In genomic region chr2L:18313922-18314712, dm6 we compare ENCODE assay signal across 1 fruit fly cellular context.
A peak's percentile ranks its signal among the peaks of the same experiment; 100 is the strongest.
TF ChIP-seq lines count a peak whose summit lies in the region.

No protein-coding gene starts in this region.

TF ChIP-seq in whole organism, embryonic, 481 proteins besides CTCF, POLR2A, EP300 and RAD21 (continued from another document and continues in another):
- TF ChIP-seq sd (tag; optimal IDR thresholded peaks at IDR 0.05; lab: Kevin White, UChicago), result peak; percentile 14
- no peak for TF ChIP-seq CHES-1-like (GFP tag; optimal IDR thresholded peaks at IDR 0.05; lab: Kevin White, UChicago)
- no peak for TF ChIP-seq ham (GFP tag; IDR thresholded peaks at IDR 0.05; lab: Robert Waterston, UW)
- TF ChIP-seq Hmx (GFP tag; optimal IDR thresholded peaks at IDR 0.05; lab: Kevin White, UChicago), result no peak
- no peak for TF ChIP-seq h (optimal IDR thresholded peaks at IDR 0.05; lab: Kevin White, UChicago)
- TF ChIP-seq Spps (tag; optimal IDR thresholded peaks at IDR 0.05; lab: Kevin White, UChicago), result no peak
- TF ChIP-seq pzg (GFP tag; optimal IDR thresholded peaks at IDR 0.05; lab: Kevin White, UChicago), result no peak
- TF ChIP-seq Dref (GFP tag; IDR thresholded peaks at IDR 0.05; lab: Robert Waterston, UW), result no peak
- no peak for TF ChIP-seq CG18476 (GFP tag; optimal IDR thresholded peaks at IDR 0.05; lab: Kevin White, UChicago)
- TF ChIP-seq gcm2 (GFP tag; optimal IDR thresholded peaks at IDR 0.05; lab: Kevin White, UChicago), result no peak
- TF ChIP-seq CG14014 (GFP tag; IDR thresholded peaks at IDR 0.05; lab: Robert Waterston, UW), result no peak
- no peak for TF ChIP-seq en (GFP tag; optimal IDR thresholded peaks at IDR 0.05; lab: Kevin White, UChicago)
- no peak for TF ChIP-seq CG14710 (tag; optimal IDR thresholded peaks at IDR 0.05; lab: Kevin White, UChicago)
- no peak for TF ChIP-seq crol (GFP tag; IDR thresholded peaks at IDR 0.05; lab: Robert Waterston, UW)
- TF ChIP-seq ap (GFP tag; IDR thresholded peaks at IDR 0.05; lab: Robert Waterston, UW), result no peak
- no peak for TF ChIP-seq CG13296 (GFP tag; optimal IDR thresholded peaks at IDR 0.05; lab: Kevin White, UChicago)
- TF ChIP-seq CG8281 (tag; optimal IDR thresholded peaks at IDR 0.05; lab: Kevin White, UChicago), result no peak
- no peak for TF ChIP-seq lola (GFP tag; optimal IDR thresholded peaks at IDR 0.05; lab: Kevin White, UChicago)
- TF ChIP-seq Drgx (GFP tag; IDR thresholded peaks at IDR 0.05; lab: Robert Waterston, UW), result no peak
- peak; percentile 7 for TF ChIP-seq CG15269 (tag; optimal IDR thresholded peaks at IDR 0.05; lab: Kevin White, UChicago)
- TF ChIP-seq Fer1 (GFP tag; optimal IDR thresholded peaks at IDR 0.05; lab: Kevin White, UChicago), result no peak
- no peak for TF ChIP-seq CG1792 (GFP tag; optimal IDR thresholded peaks at IDR 0.05; lab: Kevin White, UChicago)
- no peak for TF ChIP-seq inv (GFP tag; IDR thresholded peaks at IDR 0.05; lab: Robert Waterston, UW; ENCODE audit: partially characterized antibody)
- no peak for TF ChIP-seq Max (GFP tag; optimal IDR thresholded peaks at IDR 0.05; lab: Kevin White, UChicago)
- TF ChIP-seq lov (optimal IDR thresholded peaks at IDR 0.05; lab: Kevin White, UChicago), result no peak
- TF ChIP-seq lov (GFP tag; IDR thresholded peaks at IDR 0.05; lab: Robert Waterston, UW), result no peak
- TF ChIP-seq stc (GFP tag; IDR thresholded peaks at IDR 0.05; lab: Robert Waterston, UW), result no peak
- no peak for TF ChIP-seq esg (GFP tag; conservative IDR thresholded peaks at IDR 0.05; lab: Robert Waterston, UW)
- no peak for TF ChIP-seq rib (GFP tag; IDR thresholded peaks at IDR 0.05; lab: Robert Waterston, UW)
- TF ChIP-seq Tbp (GFP tag; optimal IDR thresholded peaks at IDR 0.05; lab: Kevin White, UChicago), result no peak
- no peak for TF ChIP-seq her (GFP tag; optimal IDR thresholded peaks at IDR 0.05; lab: Kevin White, UChicago)
- no peak for TF ChIP-seq B-H2 (GFP tag; optimal IDR thresholded peaks at IDR 0.05; lab: Kevin White, UChicago)
- no peak for TF ChIP-seq CG7839 (tag; optimal IDR thresholded peaks at IDR 0.05; lab: Kevin White, UChicago)
- TF ChIP-seq pan (optimal IDR thresholded peaks at IDR 0.05; lab: Kevin White, UChicago), result no peak
- TF ChIP-seq pan (GFP tag; optimal IDR thresholded peaks at IDR 0.05 in 1 of 2, IDR thresholded peaks at IDR 0.05 in 1 of 2), result no peak
- no peak for TF ChIP-seq CG1832 (GFP tag; optimal IDR thresholded peaks at IDR 0.05; lab: Kevin White, UChicago)
- TF ChIP-seq Optix (GFP tag; IDR thresholded peaks at IDR 0.05; lab: Robert Waterston, UW), result no peak
- TF ChIP-seq CG12071 (GFP tag; optimal IDR thresholded peaks at IDR 0.05; lab: Kevin White, UChicago), result no peak
- no peak for TF ChIP-seq disco-r (GFP tag; optimal IDR thresholded peaks at IDR 0.05; lab: Kevin White, UChicago)
- TF ChIP-seq CG12104 (GFP tag; optimal IDR thresholded peaks at IDR 0.05; lab: Kevin White, UChicago), result no peak
- TF ChIP-seq salm (tag; optimal IDR thresholded peaks at IDR 0.05; lab: Kevin White, UChicago), result no peak
- TF ChIP-seq BEAF-32 (GFP tag; optimal IDR thresholded peaks at IDR 0.05; lab: Kevin White, UChicago), result no peak
- TF ChIP-seq Usf (GFP tag; optimal IDR thresholded peaks at IDR 0.05; lab: Kevin White, UChicago), result no peak
- TF ChIP-seq Mrtf (GFP tag; IDR thresholded peaks at IDR 0.05; lab: Robert Waterston, UW), result no peak
- TF ChIP-seq trh (GFP tag; optimal IDR thresholded peaks at IDR 0.05; lab: Kevin White, UChicago), result no peak
- TF ChIP-seq CG9215 (GFP tag; IDR thresholded peaks at IDR 0.05; lab: Robert Waterston, UW), result no peak
- TF ChIP-seq Hr78 (GFP tag; optimal IDR thresholded peaks at IDR 0.05; lab: Kevin White, UChicago), result peak in 1 of 2 experiments; percentile 43
- TF ChIP-seq vvl (GFP tag; IDR thresholded peaks at IDR 0.05; lab: Robert Waterston, UW), result peak; percentile 35; the same call in 1 of the 2 replicates
- no peak for TF ChIP-seq CG18262 (tag; optimal IDR thresholded peaks at IDR 0.05; lab: Kevin White, UChicago)
- TF ChIP-seq CG12219 (GFP tag; optimal IDR thresholded peaks at IDR 0.05; lab: Kevin White, UChicago), result no peak
- TF ChIP-seq grn (GFP tag; optimal IDR thresholded peaks at IDR 0.05; lab: Kevin White, UChicago), result peak; percentile 56
- TF ChIP-seq pfk (GFP tag; optimal IDR thresholded peaks at IDR 0.05; lab: Kevin White, UChicago), result peak; percentile 76
- TF ChIP-seq klu (GFP tag; IDR thresholded peaks at IDR 0.05; lab: Robert Waterston, UW), result no peak
- TF ChIP-seq knrl (GFP tag; IDR thresholded peaks at IDR 0.05; lab: Robert Waterston, UW; ENCODE audit: partially characterized antibody), result no peak
- no peak for TF ChIP-seq CG15514 (GFP tag; optimal IDR thresholded peaks at IDR 0.05; lab: Kevin White, UChicago)
- no peak for TF ChIP-seq CG31388 (GFP tag; optimal IDR thresholded peaks at IDR 0.05; lab: Kevin White, UChicago)
- TF ChIP-seq CG12769 (tag; optimal IDR thresholded peaks at IDR 0.05; lab: Kevin White, UChicago), result peak; percentile 36
- TF ChIP-seq CG15696 (tag; optimal IDR thresholded peaks at IDR 0.05; lab: Kevin White, UChicago), result no peak
- no peak for TF ChIP-seq zfh1 (GFP tag; IDR thresholded peaks at IDR 0.05; lab: Robert Waterston, UW)
- TF ChIP-seq TFAM (GFP tag; optimal IDR thresholded peaks at IDR 0.05; lab: Kevin White, UChicago), result no peak
- TF ChIP-seq Adf1 (GFP tag; IDR thresholded peaks at IDR 0.05; lab: Robert Waterston, UW), result peak; percentile 89
- no peak for TF ChIP-seq fd3F (GFP tag; optimal IDR thresholded peaks at IDR 0.05; lab: Kevin White, UChicago)
- TF ChIP-seq CG2199 (GFP tag; IDR thresholded peaks at IDR 0.05; lab: Robert Waterston, UW), result peak; percentile 74; the same call in 1 of the 3 replicates
- no peak for TF ChIP-seq CG2129 (GFP tag; IDR thresholded peaks at IDR 0.05; lab: Robert Waterston, UW; ENCODE audit: partially characterized antibody)
- no peak for TF ChIP-seq NK7.1 (GFP tag; optimal IDR thresholded peaks at IDR 0.05; lab: Kevin White, UChicago)
- TF ChIP-seq D19A (tag; optimal IDR thresholded peaks at IDR 0.05; lab: Kevin White, UChicago), result no peak
- TF ChIP-seq nom (GFP tag; optimal IDR thresholded peaks at IDR 0.05; lab: Kevin White, UChicago), result no peak
- TF ChIP-seq CG11695 (GFP tag; IDR thresholded peaks at IDR 0.05; lab: Robert Waterston, UW), result no peak
- no peak for TF ChIP-seq CG7963 (GFP tag; IDR thresholded peaks at IDR 0.05; lab: Robert Waterston, UW; ENCODE audit: partially characterized antibody)
- TF ChIP-seq CG6272 (GFP tag; IDR thresholded peaks at IDR 0.05; lab: Robert Waterston, UW), result no peak
- no peak for TF ChIP-seq CG10543 (GFP tag; optimal IDR thresholded peaks at IDR 0.05; lab: Kevin White, UChicago)
- TF ChIP-seq Xbp1 (GFP tag; optimal IDR thresholded peaks at IDR 0.05; lab: Kevin White, UChicago), result no peak
- TF ChIP-seq CG14050 (GFP tag; IDR thresholded peaks at IDR 0.05; lab: Robert Waterston, UW), result no peak
- no peak for TF ChIP-seq stwl (tag; optimal IDR thresholded peaks at IDR 0.05; lab: Kevin White, UChicago)
- TF ChIP-seq Nf-YA (GFP tag; IDR thresholded peaks at IDR 0.05; lab: Robert Waterston, UW), result no peak
- peak; percentile 31; the same call in 1 of the 3 replicates for TF ChIP-seq ci (GFP tag; IDR thresholded peaks at IDR 0.05; lab: Robert Waterston, UW)
- no peak for TF ChIP-seq CG10267 (tag; optimal IDR thresholded peaks at IDR 0.05; lab: Kevin White, UChicago)
- peak; percentile 13 for TF ChIP-seq lbe (GFP tag; optimal IDR thresholded peaks at IDR 0.05; lab: Kevin White, UChicago)
- peak; percentile 68 for TF ChIP-seq oc (tag; optimal IDR thresholded peaks at IDR 0.05; lab: Kevin White, UChicago)
- no peak for TF ChIP-seq wdn (GFP tag; IDR thresholded peaks at IDR 0.05; lab: Robert Waterston, UW)
- TF ChIP-seq kni (GFP tag; optimal IDR thresholded peaks at IDR 0.05; lab: Kevin White, UChicago), result peak; percentile 93
- no peak for TF ChIP-seq CG1529 (GFP tag; optimal IDR thresholded peaks at IDR 0.05; lab: Kevin White, UChicago)
- TF ChIP-seq Camta (GFP tag; optimal IDR thresholded peaks at IDR 0.05; lab: Kevin White, UChicago), result no peak
- TF ChIP-seq CG9817 (tag; optimal IDR thresholded peaks at IDR 0.05; lab: Kevin White, UChicago), result no peak
- TF ChIP-seq Blimp-1 (GFP tag; optimal IDR thresholded peaks at IDR 0.05; lab: Kevin White, UChicago), result peak; percentile 85
- no peak for TF ChIP-seq ems (GFP tag; optimal IDR thresholded peaks at IDR 0.05; lab: Kevin White, UChicago)
- no peak for TF ChIP-seq seq (GFP tag; IDR thresholded peaks at IDR 0.05; lab: Robert Waterston, UW)
- no peak for TF ChIP-seq ttk (GFP tag; IDR thresholded peaks at IDR 0.05; lab: Robert Waterston, UW)
- no peak for TF ChIP-seq crp (GFP tag; optimal IDR thresholded peaks at IDR 0.05; lab: Kevin White, UChicago)
- TF ChIP-seq Bteb2 (GFP tag; optimal IDR thresholded peaks at IDR 0.05; lab: Kevin White, UChicago), result no peak
- TF ChIP-seq CG31224 (GFP tag; IDR thresholded peaks at IDR 0.05; lab: Robert Waterston, UW), result no peak
- TF ChIP-seq zf30C (GFP tag; optimal IDR thresholded peaks at IDR 0.05; lab: Kevin White, UChicago), result no peak
- TF ChIP-seq Ravus (GFP tag; IDR thresholded peaks at IDR 0.05; lab: Robert Waterston, UW), result no peak
- no peak for TF ChIP-seq usp (GFP tag; optimal IDR thresholded peaks at IDR 0.05; lab: Kevin White, UChicago)
- no peak for TF ChIP-seq sug (tag; optimal IDR thresholded peaks at IDR 0.05; lab: Kevin White, UChicago)
- no peak for TF ChIP-seq ac (GFP tag; optimal IDR thresholded peaks at IDR 0.05; lab: Kevin White, UChicago)
- TF ChIP-seq CG7928 (GFP tag; optimal IDR thresholded peaks at IDR 0.05; lab: Kevin White, UChicago), result no peak
- no peak for TF ChIP-seq ash1 (GFP tag; optimal IDR thresholded peaks at IDR 0.05; lab: Kevin White, UChicago)
- no peak for TF ChIP-seq Awh (GFP tag; IDR thresholded peaks at IDR 0.05; lab: Robert Waterston, UW)
- TF ChIP-seq CG12236 (GFP tag; optimal IDR thresholded peaks at IDR 0.05; lab: Kevin White, UChicago), result no peak
- TF ChIP-seq CG2712 (tag; optimal IDR thresholded peaks at IDR 0.05; lab: Kevin White, UChicago), result no peak
- TF ChIP-seq dmrt11E (tag; optimal IDR thresholded peaks at IDR 0.05; lab: Kevin White, UChicago), result no peak
- TF ChIP-seq Aef1 (GFP tag; IDR thresholded peaks at IDR 0.05; lab: Robert Waterston, UW), result no peak
- TF ChIP-seq CG3281 (GFP tag; optimal IDR thresholded peaks at IDR 0.05; lab: Kevin White, UChicago), result no peak
- no peak for TF ChIP-seq CG18619 (GFP tag; optimal IDR thresholded peaks at IDR 0.05; lab: Kevin White, UChicago)
- no peak for TF ChIP-seq CG34376 (GFP tag; optimal IDR thresholded peaks at IDR 0.05; lab: Kevin White, UChicago)
- TF ChIP-seq CG6791 (GFP tag; IDR thresholded peaks at IDR 0.05; lab: Robert Waterston, UW; ENCODE audit: partially characterized antibody), result no peak
- no peak for TF ChIP-seq CG8359 (GFP tag; optimal IDR thresholded peaks at IDR 0.05; lab: Kevin White, UChicago; ENCODE audit: borderline replicate concordance)
- TF ChIP-seq CG11504 (tag; optimal IDR thresholded peaks at IDR 0.05; lab: Kevin White, UChicago), result peak; percentile 99
- TF ChIP-seq Taf1 (GFP tag; IDR thresholded peaks at IDR 0.05; lab: Robert Waterston, UW), result no peak
- peak; percentile 76 for TF ChIP-seq cg (GFP tag; optimal IDR thresholded peaks at IDR 0.05; lab: Kevin White, UChicago)
- no peak for TF ChIP-seq CG11085 (GFP tag; IDR thresholded peaks at IDR 0.05; lab: Robert Waterston, UW)
- TF ChIP-seq Rx (GFP tag; IDR thresholded peaks at IDR 0.05; lab: Robert Waterston, UW), result no peak
- TF ChIP-seq CG17829 (tag; optimal IDR thresholded peaks at IDR 0.05; lab: Kevin White, UChicago), result no peak
- no peak for TF ChIP-seq Ada2b (GFP tag; IDR thresholded peaks at IDR 0.05; lab: Robert Waterston, UW)
- no peak for TF ChIP-seq Side (GFP tag; optimal IDR thresholded peaks at IDR 0.05; lab: Kevin White, UChicago)
- no peak for TF ChIP-seq YL-1 (GFP tag; optimal IDR thresholded peaks at IDR 0.05; lab: Kevin White, UChicago)
- no peak for TF ChIP-seq CG13287 (GFP tag; IDR thresholded peaks at IDR 0.05; lab: Robert Waterston, UW; ENCODE audit: partially characterized antibody)
- TF ChIP-seq CG9932 (GFP tag; IDR thresholded peaks at IDR 0.05; lab: Robert Waterston, UW), result no peak
- TF ChIP-seq CG43689 (GFP tag; IDR thresholded peaks at IDR 0.05; lab: Robert Waterston, UW), result no peak
- no peak for TF ChIP-seq CG12659 (GFP tag; optimal IDR thresholded peaks at IDR 0.05; lab: Kevin White, UChicago)
- no peak for TF ChIP-seq Vsx1 (GFP tag; optimal IDR thresholded peaks at IDR 0.05; lab: Kevin White, UChicago)
- TF ChIP-seq gsb-n (tag; optimal IDR thresholded peaks at IDR 0.05; lab: Kevin White, UChicago), result peak; percentile 56
- no peak for TF ChIP-seq CG16815 (GFP tag; optimal IDR thresholded peaks at IDR 0.05; lab: Kevin White, UChicago)
- TF ChIP-seq br (optimal IDR thresholded peaks at IDR 0.05; lab: Kevin White, UChicago), result no peak
- 0 out of 2 replicates have a peak, but pooled peaks have one; percentile 33 for TF ChIP-seq chm (GFP tag; IDR thresholded peaks at IDR 0.05; lab: Robert Waterston, UW)
- TF ChIP-seq jing (GFP tag; optimal IDR thresholded peaks at IDR 0.05; lab: Kevin White, UChicago), result no peak
- TF ChIP-seq ro (GFP tag; IDR thresholded peaks at IDR 0.05; lab: Robert Waterston, UW), result no peak
- TF ChIP-seq CG10321 (GFP tag; IDR thresholded peaks at IDR 0.05; lab: Robert Waterston, UW), result no peak
- TF ChIP-seq pho (GFP tag; optimal IDR thresholded peaks at IDR 0.05; lab: Kevin White, UChicago), result no peak
- no peak for TF ChIP-seq nmo (GFP tag; optimal IDR thresholded peaks at IDR 0.05; lab: Kevin White, UChicago)
- no peak for TF ChIP-seq Oaz (GFP tag; IDR thresholded peaks at IDR 0.05; lab: Robert Waterston, UW)
- TF ChIP-seq CG3847 (GFP tag; IDR thresholded peaks at IDR 0.05; lab: Robert Waterston, UW), result no peak
- no peak for TF ChIP-seq CG11696 (GFP tag; IDR thresholded peaks at IDR 0.05; lab: Robert Waterston, UW)
- TF ChIP-seq CG4360 (GFP tag; IDR thresholded peaks at IDR 0.05; lab: Robert Waterston, UW), result no peak
- TF ChIP-seq CG6813 (GFP tag; optimal IDR thresholded peaks at IDR 0.05; lab: Kevin White, UChicago), result no peak
- TF ChIP-seq CG31365 (tag; optimal IDR thresholded peaks at IDR 0.05; lab: Kevin White, UChicago), result no peak
- peak; percentile 58 for TF ChIP-seq pros (GFP tag; optimal IDR thresholded peaks at IDR 0.05; lab: Kevin White, UChicago)
- no peak for TF ChIP-seq pita (GFP tag; optimal IDR thresholded peaks at IDR 0.05; lab: Kevin White, UChicago)
- TF ChIP-seq pum (GFP tag; optimal IDR thresholded peaks at IDR 0.05; lab: Kevin White, UChicago), result no peak
- no peak for TF ChIP-seq CG3065 (GFP tag; optimal IDR thresholded peaks at IDR 0.05; lab: Kevin White, UChicago)
